Worm (Caenorhabditis elegans) whole organism, early embryonic: ENCODE data around the gene mrpl-35.

Source experiments
- B0310.2 ChIP-seq: sonication (generic microtip); optimal IDR thresholded peaks from 2 replicates; lab custom pipeline; 2016; ENCODE audit warnings: mild to moderate bottlenecking, missing genetic modification characterization, missing compliant biosample characterization
- F13C5.2 ChIP-seq: sonication (generic microtip); optimal IDR thresholded peaks from 2 replicates; lab custom pipeline; 2017; ENCODE audit warnings: mild to moderate bottlenecking, missing genetic modification characterization, inconsistent platforms, missing compliant biosample characterization
- aly-1 ChIP-seq: sonication (generic microtip); optimal IDR thresholded peaks from 2 replicates; lab custom pipeline; 2016; ENCODE audit warnings: missing genetic modification characterization, missing compliant biosample characterization
- ama-1 ChIP-seq: fragments of 150-350 bp; optimal IDR thresholded peaks from 2 replicates; lab custom pipeline; 2014
- ceh-13 ChIP-seq: fragments of 200-800 bp; sonication (Bioruptor generic); optimal IDR thresholded peaks from 2 replicates; lab custom pipeline; 2018; ENCODE audit warnings: mild to moderate bottlenecking, missing genetic modification characterization, missing compliant biosample characterization
- ceh-36 ChIP-seq: sonication (generic microtip); optimal IDR thresholded peaks from 2 replicates; lab custom pipeline; 2016; ENCODE audit warnings: missing genetic modification characterization, inconsistent platforms, missing compliant biosample characterization
- ets-7 ChIP-seq: sonication (generic microtip); optimal IDR thresholded peaks from 2 replicates; lab custom pipeline; 2016; ENCODE audit warnings: missing genotype, missing genetic modification characterization, missing compliant biosample characterization
- flt-1 ChIP-seq: fragments of 200-800 bp; sonication (Bioruptor generic); IDR thresholded peaks from 2 replicates; pipeline ENCODE4 v1.3.6; 2022; ENCODE audit warnings: missing genetic modification characterization, missing compliant biosample characterization
- hmbx-1 ChIP-seq: sonication (generic microtip); optimal IDR thresholded peaks from 2 replicates; lab custom pipeline; 2016; ENCODE audit warnings: mild to moderate bottlenecking, missing genetic modification characterization, missing compliant biosample characterization
- hmg-4 ChIP-seq: fragments of 200-800 bp; sonication (Bioruptor generic); optimal IDR thresholded peaks from 2 replicates; lab custom pipeline; 2018; ENCODE audit warnings: mild to moderate bottlenecking, missing genetic modification characterization, missing compliant biosample characterization
- hnd-1 ChIP-seq: sonication (generic microtip); optimal IDR thresholded peaks from 2 replicates; lab custom pipeline; 2016; ENCODE audit warnings: missing genetic modification characterization, missing compliant biosample characterization
- pes-1 ChIP-seq: fragments of 200-800 bp; sonication (Bioruptor generic); IDR thresholded peaks from 2 replicates; pipeline ENCODE4 v1.3.6; 2022; ENCODE audit warnings: missing genetic modification reagents, missing genetic modification characterization, missing compliant biosample characterization
- scrt-1 ChIP-seq: fragments of 200-800 bp; sonication (Bioruptor generic); IDR thresholded peaks from 2 replicates; pipeline ENCODE4 v1.3.6; 2022; ENCODE audit warnings: missing genetic modification characterization, missing compliant biosample characterization
- sea-1 ChIP-seq: fragments of 200-800 bp; sonication (Bioruptor generic); conservative IDR thresholded peaks from 2 replicates; pipeline ENCODE4 v1.3.6; 2022; ENCODE audit warnings: missing genetic modification characterization, missing compliant biosample characterization
- tbx-11 ChIP-seq: fragments of 200-800 bp; sonication (Bioruptor generic); IDR thresholded peaks from 2 replicates; pipeline ENCODE4 v1.3.6; 2022; ENCODE audit warnings: missing genetic modification characterization, missing compliant biosample characterization
- tbx-37 ChIP-seq: fragments of 200-800 bp; sonication (Bioruptor generic); conservative IDR thresholded peaks from 2 replicates; pipeline ENCODE4 v1.3.6; 2022; ENCODE audit warnings: missing genetic modification reagents, missing genetic modification characterization, missing compliant biosample characterization
- tra-4 ChIP-seq: sonication (generic microtip); optimal IDR thresholded peaks from 2 replicates; lab custom pipeline; 2017; ENCODE audit warnings: missing genetic modification characterization, missing compliant biosample characterization

Gene mrpl-35

DNA sequence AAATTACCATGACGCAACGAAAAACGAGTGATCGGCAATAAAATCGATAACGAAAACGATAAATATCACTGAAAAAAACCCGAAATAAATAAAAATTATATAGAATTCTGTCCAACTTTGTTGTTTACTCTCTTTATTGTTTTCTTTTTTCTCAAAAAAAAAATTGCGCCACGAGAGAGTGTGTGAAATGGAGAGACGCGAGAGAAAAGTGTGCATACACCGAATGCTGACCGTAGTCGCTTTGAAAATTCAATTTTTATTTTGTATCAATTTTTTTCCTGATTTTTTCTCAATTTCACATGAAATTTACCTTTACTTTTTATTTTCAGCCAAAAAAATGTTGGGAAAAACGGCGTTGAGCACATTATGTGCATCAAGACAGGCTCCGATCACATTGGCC, at the start of gene mrpl-35, which contains the start of gene M01F1.4:
mrpl-35 (plus strand) TSS at position 330 of the 400 bp plus-strand sequence.
M01F1.4 (minus strand) TSS at position 126 of the 400 bp plus-strand sequence.
- TF ChIP-seq aly-1 (tag; lab: Kevin White, UChicago) (no peak), hmbx-1 (tag; lab: Kevin White, UChicago) (no peak), scrt-1 (GFP tag; lab: Robert Waterston, UW) (no peak), sea-1 (no peak), tbx-37 (GFP tag; lab: Robert Waterston, UW) (no peak)

DNA sequence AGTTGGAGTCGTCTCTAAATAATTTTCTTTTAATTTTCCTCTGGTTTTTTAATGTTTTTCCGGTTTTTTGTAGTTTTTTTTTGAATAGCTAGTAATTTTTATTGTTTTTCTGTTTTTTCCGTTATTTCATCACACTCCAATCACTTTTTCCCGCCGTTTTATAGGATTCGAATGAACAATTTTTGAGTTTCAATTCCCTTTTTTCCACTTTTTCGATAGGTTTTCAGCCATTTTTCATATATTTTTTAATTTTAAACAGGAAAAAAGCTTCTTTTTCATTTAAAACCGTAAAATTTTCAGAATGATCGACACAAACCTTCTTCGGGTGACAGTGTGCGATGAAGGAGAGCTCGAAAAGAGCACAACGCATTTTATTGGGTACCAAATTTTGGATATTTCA, 48.6 kb upstream of the mrpl-35 start, which contains the start of gene pph-6:
pph-6 (plus strand) TSS at position 301 of the 400 bp plus-strand sequence.
- TF ChIP-seq hmg-4 (GFP tag; lab: Kevin White, UChicago): no peak
- no peak for TF ChIP-seq tbx-37 (GFP tag; lab: Robert Waterston, UW)
- TF ChIP-seq ceh-36 (tag; lab: Kevin White, UChicago): no peak
- TF ChIP-seq B0310.2 (tag; lab: Kevin White, UChicago): no peak
- TF ChIP-seq hmbx-1 (tag; lab: Kevin White, UChicago): no peak
- no peak for TF ChIP-seq F13C5.2 (tag; lab: Kevin White, UChicago)
- TF ChIP-seq ama-1: no peak
- TF ChIP-seq sea-1: no peak
- TF ChIP-seq hnd-1 (tag; lab: Kevin White, UChicago): no peak
- no peak for TF ChIP-seq flt-1
- TF ChIP-seq tra-4 (tag; lab: Kevin White, UChicago): no peak
- TF ChIP-seq ets-7: no peak
- no peak for TF ChIP-seq ceh-13 (GFP tag; lab: Kevin White, UChicago)
- no peak for TF ChIP-seq aly-1 (tag; lab: Kevin White, UChicago)
- TF ChIP-seq scrt-1 (GFP tag; lab: Robert Waterston, UW): no peak
- no peak for TF ChIP-seq tbx-11 (GFP tag; lab: Robert Waterston, UW)
- no peak for TF ChIP-seq pes-1 (GFP tag; lab: Robert Waterston, UW)

DNA sequence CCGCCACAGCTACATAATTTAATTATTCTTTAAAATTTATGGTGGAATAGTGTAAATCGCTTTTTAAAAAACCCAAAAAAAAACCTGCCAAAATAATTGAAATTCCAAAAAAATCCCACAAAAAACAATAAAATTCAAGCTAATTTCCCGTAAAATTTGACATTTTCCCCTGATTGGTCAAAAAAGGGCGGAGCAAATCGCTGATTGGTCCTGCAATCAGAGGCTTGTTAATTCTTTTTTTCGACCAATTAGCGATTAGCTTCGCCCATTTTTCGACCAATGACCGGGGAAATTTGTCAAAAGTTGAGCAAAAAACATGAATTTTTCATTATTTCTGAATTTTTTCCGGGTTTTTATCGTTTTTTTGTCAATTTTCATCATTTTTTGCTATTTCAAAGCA, 43.0 kb upstream of the mrpl-35 start:
- TF ChIP-seq pes-1 (GFP tag; lab: Robert Waterston, UW) (no peak), ets-7 (no peak)

DNA sequence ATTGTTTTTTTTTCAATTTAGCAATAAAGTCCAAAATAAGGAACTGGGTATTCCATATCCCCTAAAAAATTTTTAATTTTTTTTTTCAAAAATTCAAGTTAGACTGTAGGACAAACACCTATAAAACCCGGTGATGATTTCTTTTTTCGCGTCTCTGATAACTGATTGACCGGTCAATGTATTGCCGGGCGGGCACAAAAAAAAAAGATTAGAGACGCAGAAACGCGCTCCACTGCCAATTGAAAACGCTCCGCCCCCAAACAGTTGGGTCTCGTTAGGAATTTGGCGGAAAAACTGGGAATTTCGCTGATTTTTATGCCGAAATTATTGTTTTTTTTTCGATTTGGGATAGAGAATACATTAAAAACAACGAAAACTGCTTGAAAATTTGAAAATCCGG, 41.7 kb upstream of the mrpl-35 start:
- TF ChIP-seq aly-1 (tag; lab: Kevin White, UChicago): no peak
- TF ChIP-seq hmbx-1 (tag; lab: Kevin White, UChicago): no peak
- no peak for TF ChIP-seq sea-1
- no peak for TF ChIP-seq hmg-4 (GFP tag; lab: Kevin White, UChicago)
- TF ChIP-seq hnd-1 (tag; lab: Kevin White, UChicago): no peak
- TF ChIP-seq B0310.2 (tag; lab: Kevin White, UChicago): no peak
- TF ChIP-seq scrt-1 (GFP tag; lab: Robert Waterston, UW): no peak
- no peak for TF ChIP-seq ceh-36 (tag; lab: Kevin White, UChicago)
- no peak for TF ChIP-seq pes-1 (GFP tag; lab: Robert Waterston, UW)
- TF ChIP-seq tra-4 (tag; lab: Kevin White, UChicago): no peak
- TF ChIP-seq tbx-37 (GFP tag; lab: Robert Waterston, UW): no peak
- TF ChIP-seq ceh-13 (GFP tag; lab: Kevin White, UChicago): no peak
- TF ChIP-seq ets-7: no peak
- no peak for TF ChIP-seq flt-1
- no peak for TF ChIP-seq F13C5.2 (tag; lab: Kevin White, UChicago)
- TF ChIP-seq tbx-11 (GFP tag; lab: Robert Waterston, UW): no peak
- TF ChIP-seq ama-1: no peak

DNA sequence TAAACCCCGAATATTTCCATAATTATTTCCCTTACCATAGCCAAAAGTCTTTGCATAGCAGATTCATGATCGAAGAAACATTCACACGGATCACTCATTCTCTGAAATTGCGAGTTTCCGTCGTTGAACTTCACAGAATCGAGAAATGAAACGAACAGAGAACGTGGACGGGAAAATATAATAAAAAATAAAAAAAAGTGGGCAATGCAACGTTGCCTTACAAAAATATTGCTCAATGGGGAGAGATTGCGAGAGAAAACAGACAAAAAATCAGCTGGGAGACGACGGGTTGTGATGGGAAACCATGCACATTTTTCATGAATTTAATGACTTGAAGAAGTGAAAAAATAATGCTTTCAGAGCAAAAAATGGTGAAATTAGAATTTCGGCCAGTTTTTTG, 40.4 kb upstream of the mrpl-35 start, which contains the start of gene smim-14:
smim-14 (minus strand) TSS at position 101 of the 400 bp plus-strand sequence.
- TF ChIP-seq pes-1 (GFP tag; lab: Robert Waterston, UW) (no peak), ceh-36 (tag; lab: Kevin White, UChicago) (no peak), tra-4 (tag; lab: Kevin White, UChicago) (no peak), ceh-13 (GFP tag; lab: Kevin White, UChicago) (no peak), hmg-4 (GFP tag; lab: Kevin White, UChicago) (no peak)

DNA sequence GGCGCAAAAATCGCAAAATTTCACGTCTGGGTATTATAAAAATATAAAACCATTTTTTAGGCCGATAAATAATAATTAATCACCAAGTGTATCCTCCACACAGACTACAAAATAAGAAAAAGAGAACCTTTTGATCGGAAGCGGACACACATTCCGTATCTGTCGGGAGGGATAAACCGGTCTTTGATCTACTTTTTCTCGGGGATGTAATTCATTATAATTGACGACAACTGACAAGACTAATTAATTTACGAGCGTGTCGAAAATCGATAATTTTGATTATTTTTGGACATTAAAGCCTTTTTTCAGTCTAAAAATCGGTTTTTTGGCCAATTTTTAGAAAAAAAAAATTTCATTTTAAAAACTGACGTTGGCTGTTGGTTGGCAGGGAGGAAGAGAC, 39.6 kb upstream of the mrpl-35 start:
- TF ChIP-seq hnd-1 (tag; lab: Kevin White, UChicago) (no peak), tra-4 (tag; lab: Kevin White, UChicago) (no peak)

DNA sequence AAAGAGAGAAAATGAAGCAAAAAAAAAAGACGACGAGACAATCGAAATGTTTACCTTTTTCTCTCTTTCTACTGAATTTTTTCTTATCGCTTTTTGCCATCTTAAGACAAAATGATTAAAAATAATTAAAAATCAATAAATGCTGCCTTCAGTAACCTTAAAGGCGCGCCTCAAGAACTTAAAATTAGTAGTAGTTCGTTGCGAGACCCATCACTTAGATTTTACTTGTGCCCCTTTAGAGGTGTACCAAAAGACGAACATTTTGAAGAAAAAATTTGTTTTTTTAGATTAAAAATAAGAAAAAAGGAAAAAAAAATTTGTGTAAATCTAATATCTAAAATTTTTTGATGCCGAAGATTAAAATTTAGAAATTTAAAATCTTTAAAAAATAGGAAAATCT, 39.1 kb upstream of the mrpl-35 start:
- TF ChIP-seq ceh-36 (tag; lab: Kevin White, UChicago) (no peak), scrt-1 (GFP tag; lab: Robert Waterston, UW) (no peak), tbx-37 (GFP tag; lab: Robert Waterston, UW) (no peak), hnd-1 (tag; lab: Kevin White, UChicago) (no peak), hmbx-1 (tag; lab: Kevin White, UChicago) (no peak), tra-4 (tag; lab: Kevin White, UChicago) (no peak), flt-1 (no peak), ama-1 (no peak), F13C5.2 (tag; lab: Kevin White, UChicago) (no peak), tbx-11 (GFP tag; lab: Robert Waterston, UW) (no peak), B0310.2 (tag; lab: Kevin White, UChicago) (no peak), pes-1 (GFP tag; lab: Robert Waterston, UW) (no peak), sea-1 (no peak), hmg-4 (GFP tag; lab: Kevin White, UChicago) (no peak), aly-1 (tag; lab: Kevin White, UChicago) (no peak)

DNA sequence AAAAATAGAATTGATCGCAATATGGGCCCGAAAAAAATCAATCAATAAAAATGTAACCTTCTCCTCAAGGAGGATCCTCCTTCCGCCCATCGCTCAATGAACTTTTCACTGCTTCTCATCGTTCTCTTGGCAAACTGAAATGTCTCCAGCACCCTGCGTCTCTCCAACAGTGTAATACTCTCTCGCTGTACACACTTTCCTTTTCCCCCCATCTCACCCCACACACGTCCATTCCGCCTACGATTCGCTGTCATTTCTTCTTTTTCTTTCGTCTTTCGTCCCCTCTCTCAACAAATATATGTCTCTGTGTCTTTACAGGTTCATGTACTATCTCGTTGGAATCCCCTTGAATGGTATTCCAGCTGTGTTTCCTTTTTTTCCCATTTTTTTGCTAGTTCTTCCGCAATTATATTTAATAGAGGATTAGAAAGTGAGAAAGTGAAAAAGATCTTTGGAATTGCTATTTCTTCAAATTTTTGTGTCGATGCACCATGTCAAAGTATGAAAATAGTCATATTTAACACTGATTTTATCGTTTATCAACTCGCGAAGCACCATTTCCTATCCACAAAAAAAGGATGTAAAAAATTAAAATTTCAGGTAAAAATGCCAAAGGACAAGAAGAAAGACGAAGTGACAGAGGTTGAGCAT, 38.5 kb upstream of the mrpl-35 start, which contains the start of gene rsu-1:
rsu-1 (plus strand) TSS at position 601 of the 651 bp plus-strand sequence.
- TF ChIP-seq hnd-1 (tag; lab: Kevin White, UChicago) (no peak), hmbx-1 (tag; lab: Kevin White, UChicago) (no peak), F13C5.2 (tag; lab: Kevin White, UChicago) (peak; percentile 26)
